Fruit fly (Drosophila melanogaster) whole organism, embryonic: ENCODE data around the gene CG17329.
A peak's percentile ranks its signal among the peaks of the same experiment; 100 is the strongest.

Source experiments
- Antp ChIP-seq: fragments of 200-800 bp; sonication (Bioruptor generic); optimal IDR thresholded peaks from 3 replicates; lab custom pipeline; 2016; ENCODE audit warnings: missing biosample characterization, missing genetic modification characterization
- Blimp-1 ChIP-seq: fragments of 200-800 bp; sonication (Bioruptor generic); optimal IDR thresholded peaks from 3 replicates; lab custom pipeline; 2018; ENCODE audit warnings: missing biosample characterization, missing genetic modification characterization, mild to moderate bottlenecking, moderate library complexity, missing genetic modification reagents
- BtbVII ChIP-seq: fragments of 200-800 bp; sonication (Bioruptor generic); optimal IDR thresholded peaks from 3 replicates; lab custom pipeline; 2017; ENCODE audit warnings: missing biosample characterization, mild to moderate bottlenecking, missing genetic modification characterization
- CG10209 ChIP-seq: fragments of 200-800 bp; sonication (Bioruptor generic); optimal IDR thresholded peaks from 3 replicates; lab custom pipeline; 2017; ENCODE audit warnings: missing biosample characterization, mild to moderate bottlenecking, missing genetic modification characterization, missing genetic modification reagents
- CG11085 ChIP-seq: fragments of 200-800 bp; sonication (Bioruptor generic); IDR thresholded peaks from 2 replicates; pipeline ENCODE4 v1.3.6; 2022; ENCODE audit warnings: missing biosample characterization, missing genetic modification characterization
- CG1233 ChIP-seq: fragments of 200-800 bp; sonication (Bioruptor generic); optimal IDR thresholded peaks from 4 replicates; lab custom pipeline; 2018; ENCODE audit warnings: missing biosample characterization, mild to moderate bottlenecking, missing genetic modification characterization
- CG12659 ChIP-seq: fragments of 200-800 bp; sonication (Bioruptor generic); optimal IDR thresholded peaks from 3 replicates; lab custom pipeline; 2017; ENCODE audit warnings: mild to moderate bottlenecking, missing biosample characterization, missing genetic modification reagents, missing genetic modification characterization
- CG15514 ChIP-seq: fragments of 200-800 bp; sonication (Bioruptor generic); optimal IDR thresholded peaks from 3 replicates; lab custom pipeline; 2017; ENCODE audit warnings: missing biosample characterization, missing genetic modification characterization, mild to moderate bottlenecking, moderate library complexity, missing genetic modification reagents
- CG2678 ChIP-seq: fragments of 200-800 bp; sonication (Bioruptor generic); optimal IDR thresholded peaks from 3 replicates; lab custom pipeline; 2019; ENCODE audit warnings: missing biosample characterization, mild to moderate bottlenecking, missing genetic modification characterization, moderate library complexity
- CG2889 ChIP-seq: fragments of 200-800 bp; sonication (Bioruptor generic); IDR thresholded peaks from 3 replicates; pipeline ENCODE4 v1.3.6; 2022; ENCODE audit warnings: missing biosample characterization, missing genetic modification characterization
- CG30403 ChIP-seq: fragments of 200-800 bp; sonication (Bioruptor generic); optimal IDR thresholded peaks from 3 replicates; lab custom pipeline; 2016; ENCODE audit warnings: missing biosample characterization, missing genetic modification characterization
- CG3281 ChIP-seq: fragments of 200-800 bp; sonication (Bioruptor generic); optimal IDR thresholded peaks from 3 replicates; lab custom pipeline; 2017; ENCODE audit warnings: missing biosample characterization, mild to moderate bottlenecking, missing genetic modification characterization
- CG4404 ChIP-seq: fragments of 200-800 bp; sonication (Bioruptor generic); IDR thresholded peaks from 2 replicates; pipeline ENCODE4 v1.3.6; 2022; ENCODE audit warnings: missing biosample characterization, missing genetic modification characterization
- CG6689 ChIP-seq: fragments of 200-800 bp; sonication (Bioruptor generic); IDR thresholded peaks from 2 replicates; pipeline ENCODE4 v1.3.6; 2022; ENCODE audit warnings: missing biosample characterization, missing genetic modification characterization
- CG7556 ChIP-seq: fragments of 200-800 bp; sonication (Bioruptor generic); optimal IDR thresholded peaks from 2 replicates; lab custom pipeline; 2017; ENCODE audit warnings: missing biosample characterization, mild to moderate bottlenecking, missing genetic modification characterization
- CG7839 ChIP-seq: fragments of 200-800 bp; sonication (Bioruptor generic); optimal IDR thresholded peaks from 3 replicates; lab custom pipeline; 2018; ENCODE audit warnings: missing biosample characterization, mild to moderate bottlenecking, missing genetic modification characterization, moderate library complexity
- CG7987 ChIP-seq: fragments of 200-800 bp; sonication (Bioruptor generic); optimal IDR thresholded peaks from 2 replicates; lab custom pipeline; 2018; ENCODE audit warnings: missing biosample characterization, mild to moderate bottlenecking, missing genetic modification characterization, moderate library complexity
- CG9437 ChIP-seq: fragments of 200-800 bp; sonication (Bioruptor generic); optimal IDR thresholded peaks from 2 replicates; lab custom pipeline; 2018; ENCODE audit warnings: missing biosample characterization, mild to moderate bottlenecking, missing genetic modification characterization
- CHES-1-like ChIP-seq: fragments of 200-800 bp; sonication (Bioruptor generic); optimal IDR thresholded peaks from 2 replicates; lab custom pipeline; 2016; ENCODE audit warnings: missing biosample characterization, missing genetic modification characterization
- Dip3 ChIP-seq: fragments of 200-800 bp; sonication (Bioruptor generic); optimal IDR thresholded peaks from 3 replicates; lab custom pipeline; 2016; ENCODE audit warnings: missing biosample characterization, missing genetic modification characterization
- Doc2 ChIP-seq: fragments of 200-800 bp; sonication (Bioruptor generic); IDR thresholded peaks from 2 replicates; pipeline ENCODE4 v1.3.6; 2022; ENCODE audit warnings: missing biosample characterization, missing genetic modification characterization
- HmgD ChIP-seq: fragments of 200-800 bp; sonication (Bioruptor generic); optimal IDR thresholded peaks from 3 replicates; lab custom pipeline; 2016; ENCODE audit warnings: missing biosample characterization, missing genetic modification characterization
- Hr3 ChIP-seq: fragments of 200-800 bp; sonication (Bioruptor generic); optimal IDR thresholded peaks from 3 replicates; lab custom pipeline; 2016; ENCODE audit warnings: missing biosample characterization, missing genetic modification characterization
- Jarid2 ChIP-seq: fragments of 200-800 bp; sonication (Bioruptor generic); optimal IDR thresholded peaks from 3 replicates; lab custom pipeline; 2017; ENCODE audit warnings: mild to moderate bottlenecking, missing biosample characterization, missing genetic modification reagents, missing genetic modification characterization
- Meics ChIP-seq: fragments of 200-800 bp; sonication (Bioruptor generic); optimal IDR thresholded peaks from 2 replicates; lab custom pipeline; 2017; ENCODE audit warnings: missing biosample characterization, mild to moderate bottlenecking, missing genetic modification characterization
- Myb ChIP-seq: fragments of 200-800 bp; sonication (Bioruptor generic); optimal IDR thresholded peaks from 2 replicates; lab custom pipeline; 2016; ENCODE audit warnings: missing biosample characterization, missing genetic modification characterization
- Neu2 ChIP-seq: fragments of 200-800 bp; sonication (Bioruptor generic); optimal IDR thresholded peaks from 3 replicates; lab custom pipeline; 2016; ENCODE audit warnings: missing biosample characterization, missing genetic modification characterization, borderline replicate concordance
- Ptx1 ChIP-seq: fragments of 200-800 bp; sonication (Bioruptor generic); IDR thresholded peaks from 2 replicates; pipeline ENCODE4 v1.3.6; 2022; ENCODE audit warnings: missing biosample characterization, missing genetic modification characterization
- Sox102F ChIP-seq: fragments of 200-800 bp; sonication (Bioruptor generic); optimal IDR thresholded peaks from 2 replicates; lab custom pipeline; 2018; ENCODE audit warnings: missing biosample characterization, mild to moderate bottlenecking, missing genetic modification characterization, moderate library complexity
- bab2 ChIP-seq: fragments of 200-800 bp; sonication (Bioruptor generic); optimal IDR thresholded peaks from 2 replicates; lab custom pipeline; 2016; ENCODE audit warnings: missing biosample characterization, missing genetic modification characterization
- btn ChIP-seq: fragments of 200-800 bp; sonication (Bioruptor generic); optimal IDR thresholded peaks from 2 replicates; lab custom pipeline; 2016; ENCODE audit warnings: missing biosample characterization, missing genetic modification characterization
- corto ChIP-seq: fragments of 200-800 bp; sonication (Bioruptor generic); optimal IDR thresholded peaks from 2 replicates; lab custom pipeline; 2016; ENCODE audit warnings: missing biosample characterization, mild to moderate bottlenecking, missing genetic modification characterization, moderate library complexity
- dan ChIP-seq: fragments of 200-800 bp; sonication (Bioruptor generic); IDR thresholded peaks from 2 replicates; pipeline ENCODE4 v1.3.6; 2022; ENCODE audit warnings: missing biosample characterization, missing genetic modification characterization
- dpn ChIP-seq, 2 experiments: fragments of 200-800 bp; sonication (Bioruptor generic); optimal IDR thresholded peaks; 3 replicates each; lab custom pipeline; 2016; ENCODE audit warnings: missing biosample characterization in 2 of 2, missing genetic modification characterization in 2 of 2
- eve ChIP-seq, 2 experiments: fragments of >200 bp; optimal IDR thresholded peaks; 2 replicates each; lab custom pipeline; 2017; ENCODE audit warnings: missing biosample characterization in 2 of 2, missing genetic modification characterization in 2 of 2
- exex ChIP-seq: fragments of 200-800 bp; sonication (Bioruptor generic); optimal IDR thresholded peaks from 4 replicates; lab custom pipeline; 2018; ENCODE audit warnings: missing biosample characterization, mild to moderate bottlenecking, missing genetic modification characterization, moderate library complexity
- luna ChIP-seq: fragments of 200-800 bp; sonication (Bioruptor generic); optimal IDR thresholded peaks from 2 replicates; lab custom pipeline; 2016; ENCODE audit warnings: missing biosample characterization, missing genetic modification characterization
- pfk ChIP-seq: fragments of 200-800 bp; sonication (Bioruptor generic); optimal IDR thresholded peaks from 2 replicates; lab custom pipeline; 2018; ENCODE audit warnings: missing biosample characterization, mild to moderate bottlenecking, missing genetic modification characterization, moderate library complexity
- pho ChIP-seq: fragments of 200-800 bp; sonication (Bioruptor generic); optimal IDR thresholded peaks from 2 replicates; lab custom pipeline; 2016; ENCODE audit warnings: missing biosample characterization, missing genetic modification characterization
- phol ChIP-seq: fragments of 200-800 bp; sonication (Bioruptor generic); optimal IDR thresholded peaks from 3 replicates; lab custom pipeline; 2018; ENCODE audit warnings: missing biosample characterization, mild to moderate bottlenecking, missing genetic modification characterization, moderate library complexity
- sens-2 ChIP-seq: fragments of 200-800 bp; sonication (Bioruptor generic); IDR thresholded peaks from 2 replicates; pipeline ENCODE4 v1.3.6; 2022; ENCODE audit warnings: missing biosample characterization, missing genetic modification characterization
- shn ChIP-seq: fragments of 200-800 bp; sonication (Bioruptor generic); optimal IDR thresholded peaks from 3 replicates; lab custom pipeline; 2016; ENCODE audit warnings: missing biosample characterization, missing genetic modification characterization
- tll ChIP-seq, 2 experiments: fragments of 200-800 bp in 1 of 2; fragments of >200 bp in 1 of 2; sonication (Bioruptor generic) in 1 of 2; optimal IDR thresholded peaks; 2 replicates each; lab custom pipeline; 2017 to 2019; ENCODE audit warnings: missing biosample characterization in 2 of 2, missing genetic modification characterization in 2 of 2, mild to moderate bottlenecking in 1 of 2, moderate library complexity in 1 of 2
- zfh2 ChIP-seq: fragments of 200-800 bp; sonication (Bioruptor generic); optimal IDR thresholded peaks from 2 replicates; lab custom pipeline; 2016; ENCODE audit warnings: missing biosample characterization, missing genetic modification characterization

The CG17329 gene

dm6 chr2L:16270667-16271485, 20.2 kb upstream of the CG17329 start (continued):
- TF ChIP-seq HmgD (GFP tag; lab: Kevin White, UChicago) (no peak), pfk (GFP tag; lab: Kevin White, UChicago) (peak; percentile 4), bab2 (GFP tag; lab: Kevin White, UChicago) (peak; percentile 11), zfh2 (GFP tag; lab: Kevin White, UChicago) (peak; percentile 30), sens-2 (GFP tag; lab: Robert Waterston, UW) (no peak), CG11085 (no peak), CG2889 (no peak), Doc2 (no peak), CG12659 (GFP tag; lab: Kevin White, UChicago) (peak; percentile 0), tll (GFP tag; optimal IDR thresholded peaks at IDR 0.05; lab: Kevin White, UChicago) (peak in 1 of 2 experiments; percentile 46), corto (GFP tag; lab: Kevin White, UChicago) (peak; percentile 45), Ptx1 (GFP tag; lab: Robert Waterston, UW) (no peak), CG7987 (GFP tag; lab: Kevin White, UChicago) (no peak), Dip3 (GFP tag; lab: Kevin White, UChicago) (peak; percentile 37), CG1233 (GFP tag; lab: Kevin White, UChicago) (peak; percentile 11), CG2678 (tag; lab: Kevin White, UChicago) (peak; percentile 36), exex (tag; lab: Kevin White, UChicago) (no peak), dpn (GFP tag; optimal IDR thresholded peaks at IDR 0.05; lab: Kevin White, UChicago) (peak in 1 of 2 experiments; percentile 13), CG3281 (GFP tag; lab: Kevin White, UChicago) (peak; percentile 67), CG30403 (GFP tag; lab: Kevin White, UChicago) (peak; percentile 37), Meics (GFP tag; lab: Kevin White, UChicago) (peak; percentile 53), Antp (GFP tag; lab: Kevin White, UChicago) (no peak), CG7556 (GFP tag; lab: Kevin White, UChicago) (peak; percentile 22), CG4404 (GFP tag; lab: Robert Waterston, UW) (no peak), dan (no peak), Blimp-1 (GFP tag; lab: Kevin White, UChicago) (peak; percentile 0), eve (GFP tag; optimal IDR thresholded peaks at IDR 0.05; lab: Kevin White, UChicago) (peak in 1 of 2 experiments; percentile 48), phol (tag; lab: Kevin White, UChicago) (peak; percentile 25), CG9437 (GFP tag; lab: Kevin White, UChicago) (peak; percentile 17), Myb (peak; percentile 4), btn (GFP tag; lab: Kevin White, UChicago) (no peak), Sox102F (GFP tag; lab: Kevin White, UChicago) (peak; percentile 24), Jarid2 (no peak), Neu2 (GFP tag; lab: Kevin White, UChicago) (no peak), shn (GFP tag; lab: Kevin White, UChicago) (no peak), CHES-1-like (GFP tag; lab: Kevin White, UChicago) (peak; percentile 22), CG10209 (GFP tag; lab: Kevin White, UChicago) (peak; percentile 33), luna (GFP tag; lab: Kevin White, UChicago) (no peak), CG6689 (GFP tag; lab: Robert Waterston, UW) (no peak), Hr3 (GFP tag; lab: Kevin White, UChicago) (peak; percentile 16), CG7839 (tag; lab: Kevin White, UChicago) (peak; percentile 33), CG15514 (GFP tag; lab: Kevin White, UChicago) (peak; percentile 5), pho (no peak), BtbVII (GFP tag; lab: Kevin White, UChicago) (peak; percentile 2)
